Fruit fly (Drosophila melanogaster): ENCODE results near the gene GATAd.

GATAd gene

DNA sequence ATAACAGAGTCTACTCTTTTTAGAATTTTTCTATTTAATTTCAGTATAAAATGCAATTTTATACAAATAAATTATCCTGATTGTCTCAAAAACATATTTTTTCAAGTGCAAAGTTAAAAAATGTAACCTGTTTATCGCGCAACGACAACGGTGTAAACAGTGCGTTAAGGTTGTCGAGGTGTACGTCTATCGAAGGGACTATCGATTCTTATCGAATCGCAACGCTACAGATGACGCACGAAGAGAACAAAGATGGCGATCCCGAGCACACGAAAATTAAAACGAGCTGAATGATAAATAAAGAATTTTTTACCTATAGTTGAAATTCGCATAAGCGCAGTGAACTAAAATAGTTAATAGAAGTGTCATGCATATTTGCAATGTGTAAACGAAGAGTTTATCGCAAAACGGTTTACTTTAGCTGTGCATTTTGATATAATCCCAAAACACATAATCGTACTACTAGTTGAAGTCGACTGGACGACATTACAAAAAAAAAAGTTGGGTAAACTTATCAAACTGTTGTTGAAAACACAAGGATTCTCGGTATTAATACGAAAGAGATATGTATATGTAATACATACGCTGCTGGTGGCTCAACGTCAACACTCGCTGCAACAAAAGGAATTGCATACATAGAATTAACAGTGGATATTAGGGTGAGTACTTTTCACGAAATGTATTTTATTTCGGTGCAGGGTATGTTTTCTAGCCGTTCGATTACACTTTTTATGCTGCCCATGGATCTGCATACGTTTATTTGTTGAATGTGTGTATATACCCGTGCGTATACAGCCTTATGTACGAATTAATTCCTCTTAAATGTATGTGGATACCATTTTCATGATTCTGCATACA is 54.6 kb downstream of the GATAd start, which contains the start of gene da (continued):
- TF ChIP-seq CG11398 (GFP tag; optimal IDR thresholded peaks at IDR 0.05), result no peak
- no peak for TF ChIP-seq Trl (optimal IDR thresholded peaks at IDR 0.05)
- peak; percentile 47 for TF ChIP-seq Trl (GFP tag; optimal IDR thresholded peaks at IDR 0.05)
- peak; percentile 58 for TF ChIP-seq CG9797 (GFP tag; optimal IDR thresholded peaks at IDR 0.05)
- TF ChIP-seq her (GFP tag; optimal IDR thresholded peaks at IDR 0.05), result peak; percentile 46
- TF ChIP-seq Ada2b (GFP tag; IDR thresholded peaks at IDR 0.05), result peak; percentile 61
- TF ChIP-seq CG2202 (tag; optimal IDR thresholded peaks at IDR 0.05), result no peak
- TF ChIP-seq salm (tag; optimal IDR thresholded peaks at IDR 0.05), result peak; percentile 29
- peak; percentile 78 for TF ChIP-seq Ets65A (GFP tag)
- no peak for TF ChIP-seq Nf-YA (GFP tag; IDR thresholded peaks at IDR 0.05)
- no peak for TF ChIP-seq pita (GFP tag; optimal IDR thresholded peaks at IDR 0.05)
- no peak for TF ChIP-seq mirr (GFP tag; optimal IDR thresholded peaks at IDR 0.05)
- TF ChIP-seq trh (GFP tag; optimal IDR thresholded peaks at IDR 0.05), result no peak
- peak; percentile 50 for TF ChIP-seq CG12155 (GFP tag; optimal IDR thresholded peaks at IDR 0.05)
- 0 out of 2 replicates have a peak, but pooled peaks have one; percentile 19 for TF ChIP-seq ttk (GFP tag; IDR thresholded peaks at IDR 0.05)
- TF ChIP-seq Nf-YC (tag; optimal IDR thresholded peaks at IDR 0.05), result peak; percentile 52
- no peak for TF ChIP-seq CG7745 (tag; optimal IDR thresholded peaks at IDR 0.05)
- TF ChIP-seq CG6175 (GFP tag; IDR thresholded peaks at IDR 0.05), result no peak
- TF ChIP-seq BtbVII (GFP tag; optimal IDR thresholded peaks at IDR 0.05), result peak; percentile 19
- TF ChIP-seq CG31365 (tag; optimal IDR thresholded peaks at IDR 0.05), result no peak
- no peak for TF ChIP-seq D (optimal IDR thresholded peaks at IDR 0.05)
- no peak for TF ChIP-seq D (GFP tag; optimal IDR thresholded peaks at IDR 0.05)
- no peak for TF ChIP-seq tio (GFP tag; optimal IDR thresholded peaks at IDR 0.05)
- TF ChIP-seq CG6683 (GFP tag; optimal IDR thresholded peaks at IDR 0.05), result no peak
- TF ChIP-seq CG1647 (GFP tag; optimal IDR thresholded peaks at IDR 0.05), result peak; percentile 24
- peak; percentile 40 for TF ChIP-seq CG9727 (GFP tag; optimal IDR thresholded peaks at IDR 0.05)
- no peak for TF ChIP-seq abd-A (tag; optimal IDR thresholded peaks at IDR 0.05)
- no peak for TF ChIP-seq CG4328 (GFP tag; optimal IDR thresholded peaks at IDR 0.05)
- TF ChIP-seq Gsc (GFP tag; IDR thresholded peaks at IDR 0.05), result no peak
- TF ChIP-seq CG31441 (GFP tag; IDR thresholded peaks at IDR 0.05), result peak; percentile 53; the same call in 1 of the 2 replicates
- TF ChIP-seq cg (GFP tag; optimal IDR thresholded peaks at IDR 0.05), result no peak
- TF ChIP-seq Aef1 (GFP tag; IDR thresholded peaks at IDR 0.05), result peak; percentile 52; the same call in 2 of the 3 replicates
- TF ChIP-seq CG8281 (tag; optimal IDR thresholded peaks at IDR 0.05), result no peak
- no peak for TF ChIP-seq CG5180 (GFP tag; optimal IDR thresholded peaks at IDR 0.05)
- TF ChIP-seq pros (GFP tag; optimal IDR thresholded peaks at IDR 0.05), result no peak
- TF ChIP-seq C15 (GFP tag; IDR thresholded peaks at IDR 0.05), result no peak
- no peak for TF ChIP-seq croc (GFP tag; conservative IDR thresholded peaks at IDR 0.05)
- no peak for TF ChIP-seq CG15011 (GFP tag; optimal IDR thresholded peaks at IDR 0.05)
- TF ChIP-seq Bteb2 (GFP tag; optimal IDR thresholded peaks at IDR 0.05), result peak; percentile 67
- TF ChIP-seq CG12744 (GFP tag; optimal IDR thresholded peaks at IDR 0.05), result peak; percentile 3
- peak; percentile 52 for TF ChIP-seq HLH3B (GFP tag; IDR thresholded peaks at IDR 0.05)
- no peak for TF ChIP-seq kni (GFP tag; optimal IDR thresholded peaks at IDR 0.05)
- TF ChIP-seq CG8290 (GFP tag; optimal IDR thresholded peaks at IDR 0.05), result peak; percentile 80
- peak in 1 of 2 experiments; percentile 89 for TF ChIP-seq CG8290 (tag; optimal IDR thresholded peaks at IDR 0.05)
- TF ChIP-seq klu (GFP tag; IDR thresholded peaks at IDR 0.05), result no peak
- no peak for TF ChIP-seq tup (GFP tag; optimal IDR thresholded peaks at IDR 0.05)
- no peak for TF ChIP-seq br (optimal IDR thresholded peaks at IDR 0.05)
- TF ChIP-seq nerfin-2 (GFP tag; IDR thresholded peaks at IDR 0.05; ENCODE audit: partially characterized antibody), result peak; percentile 65
- TF ChIP-seq Bgb (GFP tag; IDR thresholded peaks at IDR 0.05; ENCODE audit: partially characterized antibody), result peak; percentile 49; the same call in 1 of the 2 replicates
- peak in 2 of 3 experiments; percentile 42 to 92 for TF ChIP-seq lola (GFP tag; optimal IDR thresholded peaks at IDR 0.05)

Measured in whole organism, embryonic.